Fruit fly (Drosophila melanogaster) whole organism, prepupa: ENCODE results near the gene CG2839.

ENCODE experiments used
- CG11902 ChIP-seq: fragments of 200-800 bp; sonication (Bioruptor generic); optimal IDR thresholded peaks from 3 replicates; lab custom pipeline; 2016; ENCODE audit warnings: missing biosample characterization, missing genetic modification characterization
- CG32006 ChIP-seq: fragments of 200-800 bp; sonication (Bioruptor generic); optimal IDR thresholded peaks from 3 replicates; lab custom pipeline; 2017; ENCODE audit warnings: missing biosample characterization, mild to moderate bottlenecking, missing genetic modification characterization
- CG34406 ChIP-seq: fragments of 200-800 bp; sonication (Bioruptor generic); optimal IDR thresholded peaks from 3 replicates; lab custom pipeline; 2016; ENCODE audit warnings: missing biosample characterization, missing genetic modification characterization
- CG4318 ChIP-seq: fragments of 200-800 bp; sonication (Bioruptor generic); optimal IDR thresholded peaks from 3 replicates; lab custom pipeline; 2017; ENCODE audit warnings: missing biosample characterization, mild to moderate bottlenecking, missing genetic modification characterization
- CG6276 ChIP-seq: fragments of 200-800 bp; sonication (Bioruptor generic); optimal IDR thresholded peaks from 2 replicates; lab custom pipeline; 2017; ENCODE audit warnings: missing biosample characterization, mild to moderate bottlenecking, missing genetic modification characterization
- CG9139 ChIP-seq: fragments of 200-800 bp; sonication (Bioruptor generic); optimal IDR thresholded peaks from 3 replicates; lab custom pipeline; 2017; ENCODE audit warnings: missing biosample characterization, mild to moderate bottlenecking, missing genetic modification characterization
- Eip75B ChIP-seq: fragments of 200-800 bp; sonication (Bioruptor generic); optimal IDR thresholded peaks from 3 replicates; lab custom pipeline; 2016; ENCODE audit warnings: missing biosample characterization, missing genetic modification characterization
- Ets96B ChIP-seq: fragments of 200-800 bp; optimal IDR thresholded peaks from 2 replicates; lab custom pipeline; 2019; ENCODE audit warnings: missing biosample characterization, mild to moderate bottlenecking, missing genetic modification characterization, moderate library complexity
- Hr39 ChIP-seq: fragments of 200-800 bp; sonication (Bioruptor generic); optimal IDR thresholded peaks from 2 replicates; lab custom pipeline; 2016; ENCODE audit warnings: missing biosample characterization, missing genetic modification characterization
- Hr4 ChIP-seq: fragments of 200-800 bp; sonication (Bioruptor generic); optimal IDR thresholded peaks from 3 replicates; lab custom pipeline; 2016; ENCODE audit warnings: missing biosample characterization, missing genetic modification characterization
- Lpt ChIP-seq: fragments of 200-800 bp; sonication (Bioruptor generic); optimal IDR thresholded peaks from 3 replicates; lab custom pipeline; 2016; ENCODE audit warnings: missing biosample characterization, missing genetic modification characterization
- acj6 ChIP-seq: fragments of 200-800 bp; sonication (Bioruptor generic); optimal IDR thresholded peaks from 3 replicates; lab custom pipeline; 2016; ENCODE audit warnings: missing biosample characterization, missing genetic modification characterization
- dac ChIP-seq: fragments of 200-800 bp; sonication (Bioruptor generic); optimal IDR thresholded peaks from 2 replicates; lab custom pipeline; 2017; ENCODE audit warnings: missing biosample characterization, mild to moderate bottlenecking, missing genetic modification characterization
- eg ChIP-seq: fragments of 200-800 bp; sonication (Bioruptor generic); IDR thresholded peaks from 3 replicates; pipeline ENCODE4 v1.3.6; 2022; ENCODE audit warnings: missing biosample characterization, missing genetic modification characterization

DNA sequence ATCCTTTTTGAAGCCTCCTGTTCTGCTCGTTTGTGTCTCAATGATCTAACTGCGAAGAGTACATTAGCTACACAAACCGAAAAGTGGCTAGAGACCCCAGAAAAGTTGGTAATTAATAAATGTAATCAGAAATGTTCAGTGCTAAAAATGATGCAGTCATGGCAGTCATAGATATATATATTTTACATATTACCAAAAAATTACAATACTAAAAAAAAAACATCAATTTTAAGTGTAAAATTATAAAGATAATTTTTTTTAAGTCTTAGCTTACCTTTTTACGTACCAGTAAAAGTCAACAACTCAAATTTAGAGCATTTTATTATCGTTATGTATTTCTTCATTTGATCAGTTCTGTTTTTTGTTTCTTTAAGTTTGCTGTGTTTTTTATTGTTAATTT lies 12.7 kb upstream of the CG2839 start:
- TF ChIP-seq acj6 (GFP tag; lab: Kevin White, UChicago) (peak; percentile 7), CG4318 (no peak), CG11902 (no peak), CG9139 (GFP tag; lab: Kevin White, UChicago) (no peak), Ets96B (tag; lab: Kevin White, UChicago) (peak; percentile 61), eg (no peak), CG34406 (GFP tag; lab: Kevin White, UChicago) (no peak), dac (GFP tag; lab: Kevin White, UChicago) (no peak), Hr39 (GFP tag; lab: Kevin White, UChicago) (no peak), Hr4 (no peak), Eip75B (GFP tag; lab: Kevin White, UChicago) (no peak), Lpt (GFP tag; lab: Kevin White, UChicago) (no peak), CG32006 (no peak), CG6276 (GFP tag; lab: Kevin White, UChicago) (no peak)
